Fruit fly (Drosophila melanogaster): ENCODE measurements around the gene CG4592.

The CG4592 gene

dm6 chr2L:9921401-9921800 is at the start of gene CG4592 (continued):
- TF ChIP-seq CG2120 (GFP tag; optimal IDR thresholded peaks at IDR 0.05), result peak; percentile 71
- no peak for TF ChIP-seq Kr (GFP tag; optimal IDR thresholded peaks at IDR 0.05)
- TF ChIP-seq sd (tag; optimal IDR thresholded peaks at IDR 0.05), result no peak
- TF ChIP-seq mld (GFP tag; IDR thresholded peaks at IDR 0.05; ENCODE audit: partially characterized antibody), result no peak
- TF ChIP-seq Hr51 (GFP tag; optimal IDR thresholded peaks at IDR 0.05), result no peak
- TF ChIP-seq YL-1 (GFP tag; optimal IDR thresholded peaks at IDR 0.05), result peak; percentile 19
- peak; percentile 30 for TF ChIP-seq az2 (GFP tag; optimal IDR thresholded peaks at IDR 0.05)
- TF ChIP-seq zen2 (GFP tag; IDR thresholded peaks at IDR 0.05; ENCODE audit: partially characterized antibody), result no peak
- no peak for TF ChIP-seq grn (GFP tag; optimal IDR thresholded peaks at IDR 0.05)
- no peak for TF ChIP-seq D (optimal IDR thresholded peaks at IDR 0.05)
- no peak for TF ChIP-seq D (GFP tag; optimal IDR thresholded peaks at IDR 0.05)
- TF ChIP-seq Doc3 (GFP tag; IDR thresholded peaks at IDR 0.05; ENCODE audit: partially characterized antibody), result no peak
- no peak for TF ChIP-seq bbx (GFP tag; IDR thresholded peaks at IDR 0.05; ENCODE audit: partially characterized antibody)
- TF ChIP-seq Meics (GFP tag; optimal IDR thresholded peaks at IDR 0.05), result peak; percentile 70
- no peak for TF ChIP-seq PHDP (tag; optimal IDR thresholded peaks at IDR 0.05)
- no peak for TF ChIP-seq Gsc (GFP tag; IDR thresholded peaks at IDR 0.05)
- no peak for TF ChIP-seq dimm (GFP tag; IDR thresholded peaks at IDR 0.05)
- TF ChIP-seq CG2116 (GFP tag; optimal IDR thresholded peaks at IDR 0.05), result peak; percentile 38
- TF ChIP-seq HLH4C (GFP tag; IDR thresholded peaks at IDR 0.05; ENCODE audit: partially characterized antibody), result no peak
- TF ChIP-seq her (GFP tag; optimal IDR thresholded peaks at IDR 0.05), result peak; percentile 45
- no peak for TF ChIP-seq tx (GFP tag; optimal IDR thresholded peaks at IDR 0.05)
- no peak for TF ChIP-seq vnd (GFP tag; IDR thresholded peaks at IDR 0.05; ENCODE audit: partially characterized antibody)
- TF ChIP-seq CG17186 (GFP tag; optimal IDR thresholded peaks at IDR 0.05), result no peak
- no peak for TF ChIP-seq CG4282 (GFP tag; optimal IDR thresholded peaks at IDR 0.05)
- TF ChIP-seq phol (tag; optimal IDR thresholded peaks at IDR 0.05), result peak; percentile 71
- no peak for TF ChIP-seq dan (GFP tag; IDR thresholded peaks at IDR 0.05)
- TF ChIP-seq CG15601 (tag; optimal IDR thresholded peaks at IDR 0.05), result no peak
- TF ChIP-seq Jarid2 (GFP tag; optimal IDR thresholded peaks at IDR 0.05), result no peak
- TF ChIP-seq CG15479 (GFP tag; optimal IDR thresholded peaks at IDR 0.05), result no peak
- no peak for TF ChIP-seq CG16815 (GFP tag; optimal IDR thresholded peaks at IDR 0.05)
- peak; percentile 15 for TF ChIP-seq Myb (GFP tag; optimal IDR thresholded peaks at IDR 0.05)
- TF ChIP-seq Side (GFP tag; optimal IDR thresholded peaks at IDR 0.05), result peak; percentile 31
- 0 out of 2 replicates have a peak, but pooled peaks have one; percentile 37 for TF ChIP-seq cas (GFP tag; IDR thresholded peaks at IDR 0.05)
- TF ChIP-seq esg (GFP tag; conservative IDR thresholded peaks at IDR 0.05), result no peak
- peak; percentile 29 for TF ChIP-seq HLH54F (GFP tag; optimal IDR thresholded peaks at IDR 0.05)
- TF ChIP-seq jumu (GFP tag; optimal IDR thresholded peaks at IDR 0.05), result peak; percentile 30
- TF ChIP-seq sima (GFP tag; optimal IDR thresholded peaks at IDR 0.05), result no peak
- TF ChIP-seq H15 (GFP tag; IDR thresholded peaks at IDR 0.05), result no peak
- no peak for TF ChIP-seq emc (GFP tag; optimal IDR thresholded peaks at IDR 0.05)
- no peak for TF ChIP-seq CG16813 (GFP tag; IDR thresholded peaks at IDR 0.05; ENCODE audit: partially characterized antibody)
- TF ChIP-seq CG11695 (GFP tag; IDR thresholded peaks at IDR 0.05), result peak; percentile 39; the same call in 1 of the 3 replicates
- peak; percentile 73 for TF ChIP-seq CG10979 (tag; optimal IDR thresholded peaks at IDR 0.05)
- peak; percentile 69 for TF ChIP-seq Xrp1 (GFP tag; IDR thresholded peaks at IDR 0.05)
- no peak for TF ChIP-seq CG10147 (GFP tag; optimal IDR thresholded peaks at IDR 0.05)
- no peak for TF ChIP-seq h (optimal IDR thresholded peaks at IDR 0.05)
- no peak for TF ChIP-seq CG3726 (GFP tag; IDR thresholded peaks at IDR 0.05)
- peak; percentile 60 for TF ChIP-seq bigmax (GFP tag; optimal IDR thresholded peaks at IDR 0.05)
- TF ChIP-seq Aef1 (GFP tag; IDR thresholded peaks at IDR 0.05), result no peak
- TF ChIP-seq sisA (GFP tag; IDR thresholded peaks at IDR 0.05), result no peak
- TF ChIP-seq crol (GFP tag; IDR thresholded peaks at IDR 0.05), result no peak
- peak; percentile 65; the same call in 1 of the 2 replicates for TF ChIP-seq sob (GFP tag; IDR thresholded peaks at IDR 0.05)
- TF ChIP-seq CG2875 (GFP tag; optimal IDR thresholded peaks at IDR 0.05), result peak; percentile 45
